Worm (Caenorhabditis elegans) whole organism, young adult: ENCODE measurements around the gene F11G11.15.

Source experiments
- C17E4.6 ChIP-seq: fragments of 200-800 bp; sonication (Bioruptor generic); IDR thresholded peaks from 2 replicates; pipeline ENCODE4 v1.3.6; 2022; ENCODE audit warnings: missing genetic modification reagents, missing genetic modification characterization, missing compliant biosample characterization
- chd-7 ChIP-seq: sonication (generic microtip); optimal IDR thresholded peaks from 2 replicates; lab custom pipeline; 2016; ENCODE audit warnings: mild to moderate bottlenecking, missing genetic modification characterization, moderate library complexity, missing compliant biosample characterization
- dpl-1 ChIP-seq: fragments of 150-350 bp; optimal IDR thresholded peaks from 2 replicates; lab custom pipeline; 2014; ENCODE audit warnings: missing biosample characterization, missing genetic modification reagents, missing genetic modification characterization
- efl-1 ChIP-seq: fragments of 150-350 bp; optimal IDR thresholded peaks from 2 replicates; lab custom pipeline; 2014; ENCODE audit warnings: missing biosample characterization, missing genetic modification reagents, missing genetic modification characterization
- egl-44 ChIP-seq: fragments of 200-800 bp; sonication (Bioruptor generic); IDR thresholded peaks from 2 replicates; pipeline ENCODE4 v1.3.6; 2022; ENCODE audit warnings: missing genetic modification reagents, missing genetic modification characterization, missing compliant biosample characterization
- sdz-38 ChIP-seq: sonication (generic microtip); optimal IDR thresholded peaks from 2 replicates; lab custom pipeline; 2016; ENCODE audit warnings: missing genotype, missing genetic modification characterization, missing compliant biosample characterization
- sea-2 ChIP-seq: fragments of 200-800 bp; sonication (Bioruptor generic); IDR thresholded peaks from 2 replicates; pipeline ENCODE4 v1.3.6; 2022; ENCODE audit warnings: missing genetic modification characterization, missing compliant biosample characterization
- snpc-4 ChIP-seq, 5 experiments: fragments of 150-350 bp in 1 of 5; sonication (generic microtip) in 4 of 5; optimal IDR thresholded peaks; 2 replicates each; lab custom pipeline; 2014 to 2018; ENCODE audit warnings: missing genetic modification characterization in 5 of 5, missing biosample characterization in 3 of 5, antibody characterized with exemption in 2 of 5, mild to moderate bottlenecking in 2 of 5, missing compliant biosample characterization in 2 of 5, missing genotype in 2 of 5, moderate library complexity in 2 of 5, missing genetic modification reagents in 1 of 5

ce11 chrII:4873029-4873428, 1.6 kb upstream of the F11G11.15 start, which contains the start of gene col-73:
- TF ChIP-seq egl-44 (GFP tag; lab: Robert Waterston, UW) = no peak
- TF ChIP-seq sdz-38 = no peak
- TF ChIP-seq chd-7 = no peak
- TF ChIP-seq dpl-1 (GFP tag; lab: Kevin White, UChicago) = no peak
- TF ChIP-seq sea-2 (GFP tag; lab: Robert Waterston, UW) = no peak
- no peak for TF ChIP-seq efl-1 (GFP tag; lab: Kevin White, UChicago)
- TF ChIP-seq snpc-4 (GFP tag; optimal IDR thresholded peaks at IDR 0.05; lab: Kevin White, UChicago) = no peak
- no peak for TF ChIP-seq snpc-4 (tag; optimal IDR thresholded peaks at IDR 0.05; lab: Kevin White, UChicago)
- no peak for TF ChIP-seq C17E4.6 (GFP tag; lab: Robert Waterston, UW)
